Fruit fly (Drosophila melanogaster) whole organism, prepupa: ENCODE measurements around the gene CG6310.
A peak's percentile ranks its signal among the peaks of the same experiment; 100 is the strongest.

Experiments
- CG10669 ChIP-seq: fragments of 200-800 bp; sonication (Bioruptor generic); optimal IDR thresholded peaks from 3 replicates; lab custom pipeline; 2018; ENCODE audit warnings: missing biosample characterization, mild to moderate bottlenecking, missing genetic modification characterization, moderate library complexity
- CG11762 ChIP-seq: fragments of 200-800 bp; sonication (Bioruptor generic); optimal IDR thresholded peaks from 3 replicates; lab custom pipeline; 2016; ENCODE audit warnings: missing biosample characterization, missing genetic modification characterization; ENCODE audit not compliant: insufficient read depth
- CG11902 ChIP-seq: fragments of 200-800 bp; sonication (Bioruptor generic); optimal IDR thresholded peaks from 3 replicates; lab custom pipeline; 2016; ENCODE audit warnings: missing biosample characterization, missing genetic modification characterization
- CG1621 ChIP-seq: fragments of 200-800 bp; sonication (Bioruptor generic); optimal IDR thresholded peaks from 3 replicates; lab custom pipeline; 2018; ENCODE audit warnings: missing biosample characterization, mild to moderate bottlenecking, missing genetic modification characterization
- CG16779 ChIP-seq: fragments of 200-800 bp; sonication (Bioruptor generic); optimal IDR thresholded peaks from 3 replicates; lab custom pipeline; 2017; ENCODE audit warnings: missing biosample characterization, mild to moderate bottlenecking, missing genetic modification characterization
- CG3032 ChIP-seq: fragments of 200-800 bp; optimal IDR thresholded peaks from 2 replicates; lab custom pipeline; 2019; ENCODE audit warnings: missing biosample characterization, mild to moderate bottlenecking, missing genetic modification characterization, moderate library complexity
- CG32006 ChIP-seq: fragments of 200-800 bp; sonication (Bioruptor generic); optimal IDR thresholded peaks from 3 replicates; lab custom pipeline; 2017; ENCODE audit warnings: missing biosample characterization, mild to moderate bottlenecking, missing genetic modification characterization
- CG34406 ChIP-seq: fragments of 200-800 bp; sonication (Bioruptor generic); optimal IDR thresholded peaks from 3 replicates; lab custom pipeline; 2016; ENCODE audit warnings: missing biosample characterization, missing genetic modification characterization
- CG6163 ChIP-seq: fragments of 200-800 bp; sonication (Bioruptor generic); IDR thresholded peaks from 3 replicates; pipeline ENCODE4 v1.3.6; 2022; ENCODE audit warnings: missing biosample characterization, missing genetic modification characterization
- CG6276 ChIP-seq: fragments of 200-800 bp; sonication (Bioruptor generic); optimal IDR thresholded peaks from 2 replicates; lab custom pipeline; 2017; ENCODE audit warnings: missing biosample characterization, mild to moderate bottlenecking, missing genetic modification characterization
- CG6792 ChIP-seq: fragments of 200-800 bp; sonication (Bioruptor generic); optimal IDR thresholded peaks from 3 replicates; lab custom pipeline; 2016; ENCODE audit warnings: missing biosample characterization, missing genetic modification characterization
- CG6808 ChIP-seq: fragments of 200-800 bp; sonication (Bioruptor generic); optimal IDR thresholded peaks from 3 replicates; lab custom pipeline; 2017; ENCODE audit warnings: missing biosample characterization, missing genetic modification characterization, mild to moderate bottlenecking, moderate library complexity, missing genetic modification reagents
- CG6854 ChIP-seq: fragments of 200-800 bp; sonication (Bioruptor generic); optimal IDR thresholded peaks from 2 replicates; lab custom pipeline; 2017; ENCODE audit warnings: missing biosample characterization, mild to moderate bottlenecking, missing genetic modification characterization
- CG7368 ChIP-seq: fragments of 200-800 bp; sonication (Bioruptor generic); optimal IDR thresholded peaks from 3 replicates; lab custom pipeline; 2016; ENCODE audit warnings: missing biosample characterization, missing genetic modification characterization
- CG8119 ChIP-seq: fragments of 200-800 bp; sonication (Bioruptor generic); IDR thresholded peaks from 3 replicates; pipeline ENCODE4 v1.3.6; 2022; ENCODE audit warnings: missing biosample characterization, missing genetic modification characterization
- CG8319 ChIP-seq: fragments of 200-800 bp; sonication (Bioruptor generic); optimal IDR thresholded peaks from 3 replicates; lab custom pipeline; 2016; ENCODE audit warnings: missing biosample characterization, missing genetic modification characterization
- CG8632 ChIP-seq: fragments of 200-800 bp; sonication (Bioruptor generic); optimal IDR thresholded peaks from 3 replicates; lab custom pipeline; 2016; ENCODE audit warnings: missing biosample characterization, missing genetic modification characterization
- Eip78C ChIP-seq: fragments of 200-800 bp; sonication (Bioruptor generic); peaks from one replicate; lab custom pipeline; 2016; ENCODE audit warnings: missing biosample characterization, missing genetic modification characterization
- Eip93F ChIP-seq: fragments of 200-800 bp; sonication (Bioruptor generic); optimal IDR thresholded peaks from 2 replicates; lab custom pipeline; 2016; ENCODE audit warnings: missing biosample characterization, mild to moderate bottlenecking, missing genetic modification characterization
- Ets21C ChIP-seq: fragments of 200-800 bp; sonication (Bioruptor generic); optimal IDR thresholded peaks from 3 replicates; lab custom pipeline; 2016; ENCODE audit warnings: missing biosample characterization, missing genetic modification characterization
- Gug ChIP-seq: fragments of 200-800 bp; sonication (Bioruptor generic); IDR thresholded peaks from 2 replicates; pipeline ENCODE4 v1.3.6; 2022; ENCODE audit warnings: missing biosample characterization, missing genetic modification characterization
- Hr39 ChIP-seq: fragments of 200-800 bp; sonication (Bioruptor generic); optimal IDR thresholded peaks from 2 replicates; lab custom pipeline; 2016; ENCODE audit warnings: missing biosample characterization, missing genetic modification characterization
- Lpt ChIP-seq: fragments of 200-800 bp; sonication (Bioruptor generic); optimal IDR thresholded peaks from 3 replicates; lab custom pipeline; 2016; ENCODE audit warnings: missing biosample characterization, missing genetic modification characterization
- OdsH ChIP-seq: fragments of 200-800 bp; sonication (Bioruptor generic); optimal IDR thresholded peaks from 3 replicates; lab custom pipeline; 2016; ENCODE audit warnings: missing biosample characterization, missing genetic modification characterization
- Smox ChIP-seq: fragments of 200-800 bp; sonication (Bioruptor generic); optimal IDR thresholded peaks from 3 replicates; lab custom pipeline; 2016; ENCODE audit warnings: missing biosample characterization, missing genetic modification characterization
- Sox102F ChIP-seq: fragments of 200-800 bp; sonication (Bioruptor generic); optimal IDR thresholded peaks from 2 replicates; lab custom pipeline; 2016; ENCODE audit warnings: missing biosample characterization, mild to moderate bottlenecking, missing genetic modification characterization
- Sox14 ChIP-seq: fragments of 200-800 bp; sonication (Bioruptor generic); optimal IDR thresholded peaks from 3 replicates; lab custom pipeline; 2016; ENCODE audit warnings: missing biosample characterization, missing genetic modification characterization
- Sox15 ChIP-seq: fragments of 200-800 bp; sonication (Bioruptor generic); optimal IDR thresholded peaks from 3 replicates; lab custom pipeline; 2016; ENCODE audit warnings: missing biosample characterization, missing genetic modification characterization
- cyc ChIP-seq: fragments of 200-800 bp; sonication (Bioruptor generic); optimal IDR thresholded peaks from 3 replicates; lab custom pipeline; 2016; ENCODE audit warnings: missing biosample characterization, missing genetic modification characterization
- dac ChIP-seq: fragments of 200-800 bp; sonication (Bioruptor generic); optimal IDR thresholded peaks from 2 replicates; lab custom pipeline; 2017; ENCODE audit warnings: missing biosample characterization, mild to moderate bottlenecking, missing genetic modification characterization
- eg ChIP-seq: fragments of 200-800 bp; sonication (Bioruptor generic); IDR thresholded peaks from 3 replicates; pipeline ENCODE4 v1.3.6; 2022; ENCODE audit warnings: missing biosample characterization, missing genetic modification characterization
- esn ChIP-seq: fragments of 200-800 bp; sonication (Bioruptor generic); optimal IDR thresholded peaks from 2 replicates; lab custom pipeline; 2016; ENCODE audit warnings: missing biosample characterization, mild to moderate bottlenecking, missing genetic modification characterization, moderate library complexity
- fd59A ChIP-seq: fragments of 200-800 bp; sonication (Bioruptor generic); optimal IDR thresholded peaks from 2 replicates; lab custom pipeline; 2017; ENCODE audit warnings: missing biosample characterization, mild to moderate bottlenecking, missing genetic modification characterization, missing genetic modification reagents
- fd85E ChIP-seq: fragments of 200-800 bp; sonication (Bioruptor generic); optimal IDR thresholded peaks from 3 replicates; lab custom pipeline; 2016; ENCODE audit warnings: missing biosample characterization, missing genetic modification characterization
- fkh ChIP-seq: fragments of 200-800 bp; sonication (Bioruptor generic); optimal IDR thresholded peaks from 3 replicates; lab custom pipeline; 2017; ENCODE audit warnings: missing biosample characterization, mild to moderate bottlenecking, missing genetic modification characterization, moderate library complexity
- lz ChIP-seq: fragments of 200-800 bp; sonication (Bioruptor generic); optimal IDR thresholded peaks from 3 replicates; lab custom pipeline; 2016; ENCODE audit warnings: missing biosample characterization, missing genetic modification characterization
- pdm3 ChIP-seq: fragments of 200-800 bp; sonication (Bioruptor generic); optimal IDR thresholded peaks from 3 replicates; lab custom pipeline; 2016; ENCODE audit warnings: missing biosample characterization, missing genetic modification characterization
- spab ChIP-seq: fragments of 200-800 bp; sonication (Bioruptor generic); optimal IDR thresholded peaks from 2 replicates; lab custom pipeline; 2017; ENCODE audit warnings: missing biosample characterization, mild to moderate bottlenecking, missing genetic modification characterization, missing genetic modification reagents
- ss ChIP-seq, 2 experiments: fragments of 200-800 bp; sonication (Bioruptor generic); optimal IDR thresholded peaks; 2 replicates in 1 of 2; 3 replicates in 1 of 2; lab custom pipeline; 2017 to 2018; ENCODE audit warnings: mild to moderate bottlenecking in 2 of 2, missing biosample characterization in 2 of 2, missing genetic modification characterization in 2 of 2, moderate library complexity in 1 of 2
- svp ChIP-seq: fragments of 200-800 bp; sonication (Bioruptor generic); peaks from one replicate; lab custom pipeline; 2016; ENCODE audit warnings: missing biosample characterization, missing genetic modification characterization
- topi ChIP-seq: fragments of 200-800 bp; sonication (Bioruptor generic); optimal IDR thresholded peaks from 3 replicates; lab custom pipeline; 2016; ENCODE audit warnings: missing biosample characterization, missing genetic modification characterization
- vri ChIP-seq: fragments of 200-800 bp; sonication (Bioruptor generic); optimal IDR thresholded peaks from 3 replicates; lab custom pipeline; 2016; ENCODE audit warnings: missing biosample characterization, mild to moderate bottlenecking, missing genetic modification characterization

Gene CG6310

DNA sequence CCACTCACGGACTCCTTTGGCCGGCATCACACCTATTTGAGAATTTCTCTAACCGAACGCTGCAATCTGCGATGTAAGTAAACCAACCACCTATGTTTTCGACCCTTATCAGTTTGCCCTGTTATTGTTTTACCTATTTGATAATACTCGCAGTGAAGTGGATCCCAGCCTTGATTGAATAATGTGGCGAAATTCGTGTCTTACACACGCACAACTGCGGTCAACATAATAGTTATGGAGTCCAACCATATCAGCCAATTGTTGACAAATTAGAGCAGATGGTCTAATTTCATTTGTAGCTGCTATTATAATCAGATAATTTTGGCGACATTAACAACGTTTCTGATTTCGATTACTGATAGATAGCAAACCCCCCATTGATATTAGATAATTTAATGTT lies 1.4 kb upstream of the CG6310 start:
- no peak for TF ChIP-seq Gug (GFP tag; lab: Robert Waterston, UW)
- TF ChIP-seq CG16779 (tag; lab: Kevin White, UChicago): no peak
- TF ChIP-seq, all 60 proteins: peak for 0

DNA sequence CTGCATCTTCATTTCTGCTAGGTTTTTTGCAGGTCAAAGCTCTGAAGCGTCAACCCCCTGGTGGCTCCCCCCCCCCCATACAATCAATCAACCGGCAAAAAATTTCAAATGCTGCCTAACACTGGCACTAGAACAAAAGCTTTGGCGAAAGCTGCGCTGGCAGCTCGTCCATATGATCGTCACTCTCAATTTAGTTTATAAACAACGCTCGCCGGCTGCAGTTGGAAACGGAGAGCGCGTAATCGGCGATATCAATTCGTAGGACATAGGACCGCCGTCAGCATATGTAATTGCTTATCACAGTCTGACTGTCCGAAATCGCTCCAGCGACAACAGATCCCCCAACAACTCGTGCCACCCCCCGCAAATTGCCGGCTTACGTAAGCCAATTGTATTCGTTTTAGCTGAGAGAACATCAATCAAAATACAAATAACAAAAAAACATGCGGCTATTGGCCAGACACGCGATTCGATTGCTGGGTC lies 749 bp upstream of the CG6310 start, which contains the start of gene Mocs1:
Gene Mocs1 (plus strand): TSS at position 155 of the 483 bp plus-strand sequence.
- TF ChIP-seq CG8319 (GFP tag; lab: Kevin White, UChicago) (no peak), CG6276 (GFP tag; lab: Kevin White, UChicago) (no peak), Lpt (no peak), cyc (GFP tag; lab: Kevin White, UChicago) (no peak), CG6163 (GFP tag; lab: Robert Waterston, UW) (peak; percentile 39; the same call in 1 of the 3 replicates), CG34406 (no peak), ss (GFP tag; optimal IDR thresholded peaks at IDR 0.05; lab: Kevin White, UChicago) (no peak), svp (no peak), CG6854 (GFP tag; lab: Kevin White, UChicago) (no peak), dac (no peak), CG6792 (GFP tag; lab: Kevin White, UChicago) (no peak), CG7368 (GFP tag; lab: Kevin White, UChicago) (no peak), Smox (GFP tag; lab: Kevin White, UChicago) (no peak), vri (peak; percentile 99), Eip93F (no peak), Sox14 (GFP tag; lab: Kevin White, UChicago) (no peak)
- TF ChIP-seq, all 60 proteins: peak for 2

DNA sequence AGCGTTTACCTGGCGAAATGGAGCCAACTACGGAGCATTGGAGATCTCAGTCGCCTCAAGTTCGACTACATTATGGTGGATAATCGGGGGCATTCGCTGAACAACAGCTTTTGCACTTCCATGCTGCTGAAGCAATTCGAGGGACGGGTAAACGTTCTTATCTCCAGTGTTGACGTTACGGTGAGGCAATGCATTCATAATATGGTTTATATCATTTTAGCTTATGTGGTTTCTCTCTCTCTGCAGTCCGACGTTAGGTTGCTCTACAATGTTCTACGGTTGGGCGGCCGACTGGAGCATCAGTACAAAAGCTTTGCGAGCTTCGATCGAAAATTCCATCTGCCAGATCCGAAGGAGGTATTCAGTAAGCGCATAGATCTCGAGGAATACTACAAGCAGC lies 3.8 kb downstream of the CG6310 start:
- TF ChIP-seq Eip78C (GFP tag; lab: Kevin White, UChicago): peak; percentile 16
- no peak for TF ChIP-seq pdm3 (GFP tag; lab: Kevin White, UChicago)
- TF ChIP-seq vri: peak; percentile 82
- no peak for TF ChIP-seq CG8632 (GFP tag; lab: Kevin White, UChicago)
- no peak for TF ChIP-seq spab (GFP tag; lab: Kevin White, UChicago)
- no peak for TF ChIP-seq CG34406
- no peak for TF ChIP-seq svp
- TF ChIP-seq CG16779 (tag; lab: Kevin White, UChicago): no peak
- peak; percentile 10 for TF ChIP-seq fkh (GFP tag; lab: Kevin White, UChicago)
- no peak for TF ChIP-seq Gug (GFP tag; lab: Robert Waterston, UW)
- no peak for TF ChIP-seq cyc (GFP tag; lab: Kevin White, UChicago)
- TF ChIP-seq CG11902 (GFP tag; lab: Kevin White, UChicago): no peak
- no peak for TF ChIP-seq CG32006 (GFP tag; lab: Kevin White, UChicago)
- TF ChIP-seq CG6808 (GFP tag; lab: Kevin White, UChicago): no peak
- no peak for TF ChIP-seq Sox15 (GFP tag; lab: Kevin White, UChicago)
- TF ChIP-seq OdsH: no peak
- no peak for TF ChIP-seq dac
- TF ChIP-seq CG1621: no peak
- no peak for TF ChIP-seq CG11762 (GFP tag; lab: Kevin White, UChicago)
- TF ChIP-seq CG10669: no peak

DNA sequence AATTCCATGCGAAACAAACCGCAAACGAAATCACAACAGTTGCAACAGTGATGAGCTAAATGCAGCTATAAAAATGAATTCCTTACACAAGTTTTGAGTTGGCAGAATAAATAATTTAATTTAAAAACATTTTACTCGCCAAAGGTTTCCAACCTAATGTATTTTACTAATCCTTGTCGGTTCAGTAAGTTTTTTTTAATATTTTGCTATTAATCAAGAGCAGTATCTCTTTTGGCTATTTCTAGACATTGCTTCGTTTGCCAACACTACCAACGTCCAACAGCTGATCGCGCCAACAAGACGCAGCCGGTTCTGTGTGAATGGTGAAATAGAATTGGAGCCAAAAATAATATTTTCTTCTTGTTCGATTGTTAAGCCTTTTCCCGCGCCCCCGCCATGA lies 5.0 kb downstream of the CG6310 start, which contains the start of the genes CG32075, CG45101 and SuUR:
Gene CG32075 (minus strand): TSS at position 253 of the 400 bp plus-strand sequence.
Gene CG45101 (plus strand): TSS at position 303 of the 400 bp plus-strand sequence.
Gene SuUR (plus strand): TSS at position 303 of the 400 bp plus-strand sequence.
- peak; percentile 38 for TF ChIP-seq Eip93F
- TF ChIP-seq Ets21C (GFP tag; lab: Kevin White, UChicago): peak; percentile 85
- peak; percentile 78 for TF ChIP-seq CG3032 (tag; lab: Kevin White, UChicago)
- TF ChIP-seq pdm3 (GFP tag; lab: Kevin White, UChicago): peak; percentile 90
- peak; percentile 81 for TF ChIP-seq CG8319 (GFP tag; lab: Kevin White, UChicago)
- no peak for TF ChIP-seq Smox (GFP tag; lab: Kevin White, UChicago)
- TF ChIP-seq Lpt: peak; percentile 56
- peak; percentile 66 for TF ChIP-seq CG11762 (GFP tag; lab: Kevin White, UChicago)
- TF ChIP-seq lz (GFP tag; lab: Kevin White, UChicago): peak; percentile 91
- TF ChIP-seq CG8119 (GFP tag; lab: Robert Waterston, UW): peak; percentile 60; the same call in 2 of the 3 replicates
- peak; percentile 21 for TF ChIP-seq CG1621
- peak; percentile 92 for TF ChIP-seq Eip78C (GFP tag; lab: Kevin White, UChicago)
- peak; percentile 92 for TF ChIP-seq esn
- peak; percentile 86 for TF ChIP-seq topi (GFP tag; lab: Kevin White, UChicago)
- TF ChIP-seq eg: peak; percentile 88; the same call in 2 of the 3 replicates
- TF ChIP-seq OdsH: peak; percentile 89
- no peak for TF ChIP-seq svp
- peak; percentile 89 for TF ChIP-seq cyc (GFP tag; lab: Kevin White, UChicago)
- peak; percentile 31 for TF ChIP-seq spab (GFP tag; lab: Kevin White, UChicago)
- peak; percentile 70 for TF ChIP-seq CG6163 (GFP tag; lab: Robert Waterston, UW)
- TF ChIP-seq Sox102F (GFP tag; lab: Kevin White, UChicago): peak; percentile 81
- peak; percentile 68 for TF ChIP-seq CG7368 (GFP tag; lab: Kevin White, UChicago)
- peak; percentile 43 for TF ChIP-seq fkh (GFP tag; lab: Kevin White, UChicago)
- TF ChIP-seq fd85E (GFP tag; lab: Kevin White, UChicago): no peak
- peak; percentile 52 for TF ChIP-seq dac
- TF ChIP-seq Gug (GFP tag; lab: Robert Waterston, UW): peak; percentile 79
- peak; percentile 7 to 67 for TF ChIP-seq ss (GFP tag; optimal IDR thresholded peaks at IDR 0.05; lab: Kevin White, UChicago)
- TF ChIP-seq fd59A (GFP tag; lab: Kevin White, UChicago): peak; percentile 39
- TF ChIP-seq CG16779 (tag; lab: Kevin White, UChicago): no peak
- TF ChIP-seq Hr39 (GFP tag; lab: Kevin White, UChicago): peak; percentile 92
